2 worm cellular contexts compared by ENCODE assay signal in the genomic region with DNA sequence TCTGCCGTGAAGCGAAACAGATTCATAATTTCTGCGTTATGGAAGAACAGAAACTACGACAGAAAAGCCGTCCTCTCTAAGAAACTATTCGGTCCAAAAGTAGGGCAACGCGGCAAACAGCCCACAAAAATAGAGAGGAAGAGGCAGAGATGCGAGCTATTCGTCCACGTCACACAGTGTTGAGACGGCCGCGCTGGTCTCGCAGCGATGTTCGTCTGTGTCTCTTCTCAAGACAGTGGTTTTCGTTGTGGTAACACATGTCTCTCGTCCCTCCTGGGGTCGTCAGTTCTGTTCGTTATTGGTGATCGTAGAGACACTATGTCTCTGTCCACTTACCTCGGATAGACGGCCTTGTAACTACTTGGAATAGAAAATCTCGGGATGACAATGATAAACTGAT.
TF ChIP-seq lines count a peak whose summit lies in the region.

A gene (minus strand): TSS at position 114 of the 400 bp plus-strand sequence.

TF ChIP-seq in whole organism, L4 larva, 104 proteins besides CTCF, POLR2A, EP300 and RAD21 (continued from another document):
- peak in 1 of 2 experiments; percentile 70 for TF ChIP-seq mdl-1 (tag; optimal IDR thresholded peaks at IDR 0.05; lab: Kevin White, UChicago)
- peak; percentile 62 for TF ChIP-seq dpl-1 (GFP tag; optimal IDR thresholded peaks at IDR 0.05; lab: Kevin White, UChicago)
- peak in 1 of 2 experiments; percentile 81 for TF ChIP-seq unc-62 (GFP tag; optimal IDR thresholded peaks at IDR 0.05 in 1 of 2; lab: Kevin White, UChicago)
- TF ChIP-seq unc-62 (tag; optimal IDR thresholded peaks at IDR 0.05; lab: Kevin White, UChicago): no peak
- TF ChIP-seq tra-1 (GFP tag; IDR thresholded peaks at IDR 0.05; lab: Robert Waterston, UW): no peak
- no peak for TF ChIP-seq ztf-11 (tag; optimal IDR thresholded peaks at IDR 0.05; lab: Kevin White, UChicago)
- TF ChIP-seq lin-1 (GFP tag; IDR thresholded peaks at IDR 0.05; lab: Robert Waterston, UW): no peak
- peak; percentile 47 to 76 for TF ChIP-seq lsy-2 (tag; optimal IDR thresholded peaks at IDR 0.05; lab: Kevin White, UChicago)
- TF ChIP-seq F10B5.3 (tag; optimal IDR thresholded peaks at IDR 0.05; lab: Kevin White, UChicago): no peak
- TF ChIP-seq lin-13 (GFP tag; optimal IDR thresholded peaks at IDR 0.05; lab: Kevin White, UChicago): peak; percentile 55
- TF ChIP-seq hlh-30 (tag; optimal IDR thresholded peaks at IDR 0.05; lab: Kevin White, UChicago; ENCODE audit: insufficient read depth): peak; percentile 85
- TF ChIP-seq skn-1 (tag; optimal IDR thresholded peaks at IDR 0.05; lab: Kevin White, UChicago): no peak
- TF ChIP-seq daf-19 (GFP tag; conservative IDR thresholded peaks at IDR 0.05; lab: Robert Waterston, UW): no peak
- no peak for TF ChIP-seq spr-3 (GFP tag; optimal IDR thresholded peaks at IDR 0.05; lab: Kevin White, UChicago)
- TF ChIP-seq duxl-1 (tag; optimal IDR thresholded peaks at IDR 0.05; lab: Kevin White, UChicago; ENCODE audit: poor library complexity): peak; percentile 16
- TF ChIP-seq madf-9 (GFP tag; conservative IDR thresholded peaks at IDR 0.05; lab: Robert Waterston, UW): no peak
- TF ChIP-seq nhr-48 (tag; optimal IDR thresholded peaks at IDR 0.05; lab: Kevin White, UChicago): peak; percentile 30
- TF ChIP-seq nhr-77 (tag; optimal IDR thresholded peaks at IDR 0.05; lab: Kevin White, UChicago): peak; percentile 49
- peak; percentile 89 for TF ChIP-seq hlh-11 (tag; optimal IDR thresholded peaks at IDR 0.05; lab: Kevin White, UChicago)
- no peak for TF ChIP-seq daf-16 (GFP tag; optimal IDR thresholded peaks at IDR 0.05; lab: Kevin White, UChicago)
- peak; percentile 52 for TF ChIP-seq daf-16 (tag; optimal IDR thresholded peaks at IDR 0.05; lab: Kevin White, UChicago)
- peak; percentile 55 for TF ChIP-seq rbr-2 (tag; optimal IDR thresholded peaks at IDR 0.05; lab: Kevin White, UChicago)
- TF ChIP-seq dmd-6 (GFP tag; IDR thresholded peaks at IDR 0.05; lab: Robert Waterston, UW): peak; percentile 63; the same call in 1 of the 2 replicates
- TF ChIP-seq F49E8.2 (tag; optimal IDR thresholded peaks at IDR 0.05; lab: Kevin White, UChicago; ENCODE audit: borderline replicate concordance): no peak
- peak; percentile 58; the same call in 1 of the 2 replicates for TF ChIP-seq ctbp-1 (GFP tag; IDR thresholded peaks at IDR 0.05; lab: Robert Waterston, UW)
- no peak for TF ChIP-seq madf-5 (GFP tag; IDR thresholded peaks at IDR 0.05; lab: Robert Waterston, UW)
- peak; percentile 86 for TF ChIP-seq nhr-28 (tag; optimal IDR thresholded peaks at IDR 0.05; lab: Kevin White, UChicago)
- TF ChIP-seq Y5F2A.4 (GFP tag; optimal IDR thresholded peaks at IDR 0.05; lab: Kevin White, UChicago): no peak
- no peak for TF ChIP-seq fkh-10 (GFP tag; optimal IDR thresholded peaks at IDR 0.05; lab: Kevin White, UChicago)
- TF ChIP-seq dmd-9 (GFP tag; IDR thresholded peaks at IDR 0.05; lab: Robert Waterston, UW): no peak
- TF ChIP-seq aly-2 (tag; optimal IDR thresholded peaks at IDR 0.05; lab: Kevin White, UChicago): no peak

TF ChIP-seq in whole organism, mixed stage, embryonic, 35 proteins besides CTCF, POLR2A, EP300 and RAD21 (continued from another document):
- TF ChIP-seq ztf-11 (tag; optimal IDR thresholded peaks at IDR 0.05; lab: Kevin White, UChicago): no peak
